Worm (Caenorhabditis elegans): Measurements from ENCODE around the gene srg-54.

DNA sequence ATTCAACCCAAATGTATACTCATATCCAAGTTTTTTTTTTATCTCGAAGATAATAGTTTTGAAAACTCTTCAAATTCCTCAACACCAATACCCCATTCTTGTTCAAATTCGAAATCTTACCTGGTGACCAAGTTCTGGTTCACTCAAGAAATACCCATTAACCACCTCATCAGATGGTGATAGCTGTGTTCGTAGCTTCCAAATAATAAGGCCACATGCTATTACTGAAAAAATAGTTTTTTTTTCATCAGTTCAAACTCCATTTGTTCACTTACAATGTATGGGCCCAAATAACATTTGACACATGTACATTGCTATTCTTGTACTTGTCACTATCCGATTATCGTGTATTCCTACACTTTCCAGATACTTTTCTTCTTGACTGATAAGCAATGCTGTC is 16.6 kb downstream of the srg-54 start:
- TF ChIP-seq nhr-11 (tag; optimal IDR thresholded peaks at IDR 0.05) (no peak), mdl-1 (tag; optimal IDR thresholded peaks at IDR 0.05) (no peak), ceh-82 (tag; optimal IDR thresholded peaks at IDR 0.05) (no peak), nhr-12 (tag; optimal IDR thresholded peaks at IDR 0.05) (no peak), nhr-77 (tag; optimal IDR thresholded peaks at IDR 0.05) (no peak), R02D3.7 (tag; optimal IDR thresholded peaks at IDR 0.05) (no peak), fos-1 (tag; optimal IDR thresholded peaks at IDR 0.05) (no peak), F13H6.1 (tag; optimal IDR thresholded peaks at IDR 0.05) (no peak), ztf-1 (GFP tag; conservative IDR thresholded peaks at IDR 0.05) (no peak), elt-1 (tag; optimal IDR thresholded peaks at IDR 0.05) (no peak), aly-2 (tag; optimal IDR thresholded peaks at IDR 0.05) (no peak), ama-1 (optimal IDR thresholded peaks at IDR 0.05) (no peak)
